Fruit fly (Drosophila melanogaster): Measurements from ENCODE around the gene Claspin.

dm6 chr3L:4346379-4346778, 33.1 kb downstream of the Claspin start:
- TF ChIP-seq pan (optimal IDR thresholded peaks at IDR 0.05) = no peak
- TF ChIP-seq Dll (optimal IDR thresholded peaks at IDR 0.05) = no peak
- no peak for TF ChIP-seq CG8478 (optimal IDR thresholded peaks at IDR 0.05)
- TF ChIP-seq usp (GFP tag; optimal IDR thresholded peaks at IDR 0.05) = no peak
